Worm (Caenorhabditis elegans) whole organism, L3 larva: Measurements from ENCODE around the gene sri-39.

Experiments used
- R02D3.7 ChIP-seq: fragments of 150-350 bp; optimal IDR thresholded peaks from 2 replicates; lab custom pipeline; 2014; ENCODE audit warnings: missing biosample characterization, missing genetic modification characterization
- ZK546.5 ChIP-seq: sonication (generic microtip); optimal IDR thresholded peaks from 2 replicates; lab custom pipeline; 2017; ENCODE audit warnings: missing biosample characterization, missing genetic modification characterization
- aly-2 ChIP-seq: fragments of 150-350 bp; optimal IDR thresholded peaks from 2 replicates; lab custom pipeline; 2014; ENCODE audit warnings: missing biosample characterization, missing genetic modification characterization
- ama-1 ChIP-seq: fragments of 150-350 bp; optimal IDR thresholded peaks from 2 replicates; lab custom pipeline; 2018
- ceh-16 ChIP-seq: sonication (generic microtip); optimal IDR thresholded peaks from 2 replicates; lab custom pipeline; 2017; ENCODE audit warnings: missing biosample characterization, missing genetic modification characterization
- ceh-28 ChIP-seq: fragments of 150-350 bp; optimal IDR thresholded peaks from 2 replicates; lab custom pipeline; 2014; ENCODE audit warnings: missing biosample characterization, missing genetic modification reagents, missing genetic modification characterization
- ceh-82 ChIP-seq: fragments of 150-350 bp; optimal IDR thresholded peaks from 2 replicates; lab custom pipeline; 2014; ENCODE audit warnings: missing biosample characterization, missing genetic modification characterization
- ceh-9 ChIP-seq: sonication (generic microtip); optimal IDR thresholded peaks from 2 replicates; lab custom pipeline; 2018; ENCODE audit warnings: missing biosample characterization, missing genetic modification characterization
- egl-27 ChIP-seq: sonication (generic microtip); optimal IDR thresholded peaks from 4 replicates; lab custom pipeline; 2017; ENCODE audit warnings: missing biosample characterization, missing genetic modification reagents, missing genetic modification characterization
- egl-5 ChIP-seq: fragments of 150-350 bp; optimal IDR thresholded peaks from 2 replicates; lab custom pipeline; 2017; ENCODE audit warnings: missing biosample characterization, missing genetic modification reagents, missing genetic modification characterization, inconsistent platforms
- elt-1 ChIP-seq: fragments of 150-350 bp; optimal IDR thresholded peaks from 2 replicates; lab custom pipeline; 2014; ENCODE audit warnings: missing biosample characterization, missing genetic modification characterization
- elt-2 ChIP-seq: sonication (generic microtip); optimal IDR thresholded peaks from 2 replicates; lab custom pipeline; 2016; ENCODE audit warnings: missing genetic modification reagents, mild to moderate bottlenecking, missing genetic modification characterization, missing compliant biosample characterization
- elt-3 ChIP-seq, 3 experiments: fragments of 150-350 bp in 1 of 3; sonication (generic microtip) in 2 of 3; optimal IDR thresholded peaks; 2 replicates in 2 of 3; 4 replicates in 1 of 3; lab custom pipeline; 2014 to 2017; ENCODE audit warnings: missing biosample characterization in 3 of 3, missing genetic modification characterization in 3 of 3
- eor-1 ChIP-seq, 2 experiments: fragments of 150-350 bp; optimal IDR thresholded peaks; 2 replicates each; lab custom pipeline; 2014 to 2018; ENCODE audit warnings: missing biosample characterization in 2 of 2, missing genetic modification characterization in 2 of 2
- fkh-10 ChIP-seq: sonication (generic microtip); optimal IDR thresholded peaks from 2 replicates; lab custom pipeline; 2017; ENCODE audit warnings: missing biosample characterization, missing genetic modification reagents, missing genetic modification characterization
- fkh-2 ChIP-seq: fragments of 150-350 bp; optimal IDR thresholded peaks from 2 replicates; lab custom pipeline; 2014; ENCODE audit warnings: missing biosample characterization, missing genetic modification reagents, missing genetic modification characterization
- fos-1 ChIP-seq: fragments of 150-350 bp; optimal IDR thresholded peaks from 2 replicates; lab custom pipeline; 2014; ENCODE audit warnings: missing biosample characterization, missing genetic modification characterization
- hmg-11 ChIP-seq: sonication (generic microtip); optimal IDR thresholded peaks from 2 replicates; lab custom pipeline; 2016; ENCODE audit warnings: missing genetic modification characterization, missing compliant biosample characterization
- jun-1 ChIP-seq: fragments of 150-350 bp; optimal IDR thresholded peaks from 2 replicates; lab custom pipeline; 2014; ENCODE audit warnings: missing biosample characterization, missing genetic modification reagents, missing genetic modification characterization
- lin-15B ChIP-seq: fragments of 150-350 bp; optimal IDR thresholded peaks from 2 replicates; lab custom pipeline; 2014; ENCODE audit warnings: missing biosample characterization, missing genetic modification characterization
- lsy-12 ChIP-seq: sonication (generic microtip); optimal IDR thresholded peaks from 2 replicates; lab custom pipeline; 2016; ENCODE audit warnings: mild to moderate bottlenecking, missing genetic modification characterization, missing compliant biosample characterization
- mdl-1 ChIP-seq: fragments of 150-350 bp; optimal IDR thresholded peaks from 2 replicates; lab custom pipeline; 2014; ENCODE audit warnings: missing biosample characterization, missing genetic modification characterization
- mml-1 ChIP-seq: fragments of 150-350 bp; sonication (generic microtip); optimal IDR thresholded peaks from 3 replicates; lab custom pipeline; 2014; ENCODE audit warnings: missing biosample characterization, missing genetic modification characterization
- nfya-1 ChIP-seq: sonication (generic microtip); optimal IDR thresholded peaks from 2 replicates; lab custom pipeline; 2017; ENCODE audit warnings: missing genetic modification characterization, mild to moderate bottlenecking, missing compliant biosample characterization, antibody characterized with exemption, moderate library complexity; ENCODE audit not compliant: insufficient read depth
- nhr-12 ChIP-seq: fragments of 150-350 bp; optimal IDR thresholded peaks from 2 replicates; lab custom pipeline; 2014; ENCODE audit warnings: missing biosample characterization, missing genetic modification characterization
- nhr-25 ChIP-seq: sonication (generic microtip); optimal IDR thresholded peaks from 2 replicates; lab custom pipeline; 2017; ENCODE audit warnings: missing biosample characterization, missing genetic modification characterization
- nhr-28 ChIP-seq: fragments of 150-350 bp; optimal IDR thresholded peaks from 2 replicates; lab custom pipeline; 2014; ENCODE audit warnings: missing biosample characterization, missing genetic modification characterization
- nhr-43 ChIP-seq: sonication (generic microtip); optimal IDR thresholded peaks from 2 replicates; lab custom pipeline; 2016; ENCODE audit warnings: mild to moderate bottlenecking, missing genetic modification characterization, missing compliant biosample characterization; ENCODE audit not compliant: poor library complexity, severe bottlenecking
- nhr-67 ChIP-seq: fragments of 150-350 bp; optimal IDR thresholded peaks from 2 replicates; lab custom pipeline; 2014; ENCODE audit warnings: missing biosample characterization, missing genetic modification characterization
- nhr-76 ChIP-seq: fragments of 150-350 bp; sonication (generic microtip); optimal IDR thresholded peaks from 5 replicates; lab custom pipeline; 2014; ENCODE audit warnings: missing biosample characterization, missing genetic modification characterization
- nhr-77 ChIP-seq: fragments of 150-350 bp; optimal IDR thresholded peaks from 2 replicates; lab custom pipeline; 2014; ENCODE audit warnings: missing biosample characterization, missing genetic modification characterization
- pqm-1 ChIP-seq: fragments of 150-350 bp; optimal IDR thresholded peaks from 2 replicates; lab custom pipeline; 2017; ENCODE audit warnings: missing biosample characterization, missing genetic modification characterization, inconsistent platforms
- sea-2 ChIP-seq: fragments of 150-350 bp; sonication (generic microtip); optimal IDR thresholded peaks from 4 replicates; lab custom pipeline; 2014; ENCODE audit warnings: missing biosample characterization, missing genetic modification reagents, missing genetic modification characterization
- skn-1 ChIP-seq: fragments of 150-350 bp; optimal IDR thresholded peaks from 2 replicates; lab custom pipeline; 2014; ENCODE audit warnings: missing biosample characterization, missing genetic modification characterization
- snpc-4 ChIP-seq: fragments of 150-350 bp; optimal IDR thresholded peaks from 2 replicates; lab custom pipeline; 2014; ENCODE audit warnings: missing biosample characterization, missing genetic modification characterization
- tbx-2 ChIP-seq: sonication (generic microtip); optimal IDR thresholded peaks from 2 replicates; lab custom pipeline; 2016; ENCODE audit warnings: mild to moderate bottlenecking, missing genetic modification characterization, missing compliant biosample characterization
- unc-62 ChIP-seq: fragments of 150-350 bp; sonication (generic microtip); optimal IDR thresholded peaks from 4 replicates; lab custom pipeline; 2014; ENCODE audit warnings: missing biosample characterization, missing genetic modification reagents, missing genetic modification characterization
- zag-1 ChIP-seq: fragments of 150-350 bp; optimal IDR thresholded peaks from 2 replicates; lab custom pipeline; 2014; ENCODE audit warnings: missing biosample characterization, missing genetic modification characterization
- ztf-11 ChIP-seq: fragments of 150-350 bp; optimal IDR thresholded peaks from 2 replicates; lab custom pipeline; 2014; ENCODE audit warnings: missing biosample characterization, missing genetic modification characterization
- ztf-4 ChIP-seq: fragments of 150-350 bp; optimal IDR thresholded peaks from 2 replicates; lab custom pipeline; 2014; ENCODE audit warnings: missing biosample characterization, missing genetic modification characterization

Gene sri-39

DNA sequence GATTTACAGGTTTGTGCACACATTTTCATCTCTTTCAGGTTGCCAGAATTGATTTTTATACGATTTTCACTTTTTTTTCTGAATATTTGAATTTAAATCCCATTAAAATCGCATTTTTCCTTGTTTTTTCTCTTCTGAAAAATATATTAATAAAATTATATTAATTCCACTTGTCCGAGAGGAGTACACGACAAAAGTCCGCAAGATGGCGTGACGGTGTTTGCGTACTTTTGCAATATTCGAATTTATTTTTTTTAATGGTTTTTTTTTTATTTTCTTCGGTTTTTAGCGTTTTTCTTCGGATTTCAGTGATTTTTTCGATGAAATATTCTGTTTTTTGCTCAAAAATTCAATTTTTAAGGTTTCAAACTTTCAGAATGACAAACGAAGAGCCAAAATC, 22.4 kb upstream of the sri-39 start, which contains the start of gene usp-39 (continued):
- no peak for TF ChIP-seq ztf-4 (tag; lab: Kevin White, UChicago)
- no peak for TF ChIP-seq fkh-2 (tag; lab: Kevin White, UChicago)
- TF ChIP-seq egl-27 (tag; lab: Kevin White, UChicago), result no peak
- TF ChIP-seq jun-1 (tag; lab: Kevin White, UChicago), result peak; percentile 45
- no peak for TF ChIP-seq nhr-28 (tag; lab: Kevin White, UChicago)
- TF ChIP-seq lin-15B, result peak; percentile 89
- TF ChIP-seq tbx-2 (tag; lab: Kevin White, UChicago), result no peak
- no peak for TF ChIP-seq nhr-77
- peak; percentile 84 for TF ChIP-seq egl-5 (tag; lab: Kevin White, UChicago)
- no peak for TF ChIP-seq elt-3 (tag; optimal IDR thresholded peaks at IDR 0.05; lab: Kevin White, UChicago)
- TF ChIP-seq pqm-1 (tag; lab: Kevin White, UChicago), result peak; percentile 5
- TF ChIP-seq zag-1 (tag; lab: Kevin White, UChicago), result no peak
- TF ChIP-seq ztf-11 (tag; lab: Kevin White, UChicago), result no peak
- no peak for TF ChIP-seq ceh-9 (tag; lab: Kevin White, UChicago)
- TF ChIP-seq hmg-11 (tag; lab: Kevin White, UChicago), result peak; percentile 88
- peak; percentile 83 for TF ChIP-seq snpc-4 (tag; lab: Kevin White, UChicago)
- TF ChIP-seq lsy-12, result no peak
- TF ChIP-seq mml-1 (tag; lab: Kevin White, UChicago), result no peak
- peak; percentile 53 for TF ChIP-seq fkh-10 (GFP tag; lab: Kevin White, UChicago)
- TF ChIP-seq fos-1 (tag; lab: Kevin White, UChicago), result no peak
- TF ChIP-seq ama-1 (lab: Kevin White, UChicago), result no peak
- no peak for TF ChIP-seq sea-2 (GFP tag; lab: Kevin White, UChicago)
- peak; percentile 55 for TF ChIP-seq elt-2 (tag; lab: Kevin White, UChicago)
- no peak for TF ChIP-seq ZK546.5 (tag; lab: Kevin White, UChicago)
- TF ChIP-seq skn-1, result peak; percentile 0
- no peak for TF ChIP-seq nhr-43

DNA sequence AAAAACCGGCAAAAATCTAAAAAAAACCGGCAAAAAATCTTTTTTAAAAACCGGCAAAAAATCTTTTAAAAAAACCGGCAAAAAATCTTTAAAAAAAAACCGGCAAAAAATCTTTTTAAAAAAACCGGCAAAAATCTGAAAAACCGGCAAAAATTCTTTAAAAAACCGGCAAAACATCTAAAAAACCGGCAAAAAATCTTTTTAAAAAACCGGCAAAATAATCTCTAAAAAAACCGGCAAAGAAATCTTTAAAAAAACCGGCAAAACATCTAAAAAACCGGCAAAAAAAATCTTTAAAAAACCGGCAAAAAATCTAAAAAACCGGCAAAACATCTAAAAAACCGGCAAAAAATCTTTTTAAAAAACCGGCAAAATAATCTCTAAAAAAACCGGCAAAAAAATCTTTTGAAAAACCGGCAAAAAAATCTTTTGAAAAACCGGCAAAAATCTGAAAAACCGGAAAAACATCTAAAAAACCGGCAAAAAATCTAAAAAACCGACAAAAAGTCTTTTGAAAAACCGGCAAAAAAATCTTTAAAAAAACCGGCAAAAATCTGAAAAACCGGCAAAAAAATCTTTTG, 16.8 kb upstream of the sri-39 start:
- TF ChIP-seq nhr-12, result peak; percentile 32
- peak; percentile 34 for TF ChIP-seq nhr-67 (tag; lab: Kevin White, UChicago)
- TF ChIP-seq mdl-1 (tag; lab: Kevin White, UChicago), result peak; percentile 8
- TF ChIP-seq nhr-28 (tag; lab: Kevin White, UChicago), result peak; percentile 14

DNA sequence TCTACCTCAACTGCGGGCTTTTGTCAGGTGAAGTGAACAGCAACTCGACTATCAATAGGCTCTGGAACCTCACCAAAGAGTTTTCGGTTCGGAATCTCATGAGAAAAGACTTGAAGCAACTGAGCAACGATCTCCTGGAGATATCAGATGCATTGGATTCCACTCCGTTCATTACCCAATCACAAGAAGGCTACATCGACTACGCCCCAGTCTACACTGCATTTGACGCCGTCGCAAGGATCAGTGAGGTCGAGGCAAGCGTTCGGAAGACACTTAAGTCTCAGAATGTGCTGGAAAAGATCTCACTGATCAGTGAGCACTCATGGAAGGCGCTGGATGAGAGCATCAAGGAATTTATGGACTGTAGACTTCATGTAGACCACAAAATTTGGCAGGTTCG, 9.1 kb upstream of the sri-39 start:
- TF ChIP-seq mml-1 (tag; lab: Kevin White, UChicago), result no peak
- TF ChIP-seq elt-2 (tag; lab: Kevin White, UChicago), result no peak
- TF ChIP-seq ceh-82 (tag; lab: Kevin White, UChicago), result no peak
- no peak for TF ChIP-seq zag-1 (tag; lab: Kevin White, UChicago)
- TF ChIP-seq nfya-1, result no peak
- TF ChIP-seq elt-1 (tag; lab: Kevin White, UChicago), result no peak
- no peak for TF ChIP-seq eor-1 (tag; optimal IDR thresholded peaks at IDR 0.05; lab: Kevin White, UChicago)
- TF ChIP-seq hmg-11 (tag; lab: Kevin White, UChicago), result no peak
- no peak for TF ChIP-seq fkh-10 (GFP tag; lab: Kevin White, UChicago)
- no peak for TF ChIP-seq ceh-16 (tag; lab: Kevin White, UChicago)
- TF ChIP-seq ZK546.5 (tag; lab: Kevin White, UChicago), result no peak
- TF ChIP-seq egl-5 (tag; lab: Kevin White, UChicago), result no peak
- TF ChIP-seq jun-1 (tag; lab: Kevin White, UChicago), result no peak
- no peak for TF ChIP-seq fos-1 (tag; lab: Kevin White, UChicago)

DNA sequence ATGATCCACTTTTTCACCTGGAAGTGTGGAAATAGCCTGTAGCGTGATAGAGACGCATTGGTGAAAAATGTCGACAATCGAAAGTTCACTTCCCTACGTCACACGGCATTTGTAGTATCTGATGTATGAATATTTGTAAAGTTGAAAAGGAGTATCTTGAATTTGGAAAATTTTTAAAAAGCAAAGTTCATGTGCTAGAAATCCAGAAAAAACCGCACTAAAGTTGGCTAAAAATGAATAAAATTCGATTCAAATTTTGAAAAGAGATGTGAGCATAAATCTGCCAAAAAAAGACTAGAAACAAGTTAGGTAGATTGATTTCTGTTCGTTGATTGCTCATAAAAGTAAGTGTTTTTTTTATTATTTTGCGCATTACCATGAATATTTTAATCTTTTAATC, 4.3 kb upstream of the sri-39 start, which contains the start of gene sri-74:
Gene sri-74 (minus strand): TSS at position 101 of the 400 bp plus-strand sequence.
- TF ChIP-seq ztf-4 (tag; lab: Kevin White, UChicago), result no peak
- TF ChIP-seq aly-2 (tag; lab: Kevin White, UChicago), result no peak
- no peak for TF ChIP-seq tbx-2 (tag; lab: Kevin White, UChicago)
- TF ChIP-seq nhr-76, result no peak
- TF ChIP-seq unc-62 (GFP tag; lab: Kevin White, UChicago), result no peak
- no peak for TF ChIP-seq ZK546.5 (tag; lab: Kevin White, UChicago)
- no peak for TF ChIP-seq nfya-1
- no peak for TF ChIP-seq ama-1 (lab: Kevin White, UChicago)
- no peak for TF ChIP-seq mdl-1 (tag; lab: Kevin White, UChicago)
- no peak for TF ChIP-seq nhr-43
- no peak for TF ChIP-seq ceh-82 (tag; lab: Kevin White, UChicago)
- TF ChIP-seq ceh-28, result no peak
- no peak for TF ChIP-seq elt-2 (tag; lab: Kevin White, UChicago)
- no peak for TF ChIP-seq zag-1 (tag; lab: Kevin White, UChicago)
- TF ChIP-seq R02D3.7, result no peak
- TF ChIP-seq nhr-77, result no peak
- no peak for TF ChIP-seq ceh-9 (tag; lab: Kevin White, UChicago)
- no peak for TF ChIP-seq nhr-67 (tag; lab: Kevin White, UChicago)
- no peak for TF ChIP-seq nhr-25 (tag; lab: Kevin White, UChicago)
